Fruit fly (Drosophila melanogaster) whole organism, prepupa: ENCODE data around the gene CG13842.

Experiments used
- CG10669 ChIP-seq: fragments of 200-800 bp; sonication (Bioruptor generic); optimal IDR thresholded peaks from 3 replicates; lab custom pipeline; 2018; ENCODE audit warnings: missing biosample characterization, mild to moderate bottlenecking, missing genetic modification characterization, moderate library complexity
- CG11294 ChIP-seq: fragments of 200-800 bp; sonication (Bioruptor generic); IDR thresholded peaks from 2 replicates; pipeline ENCODE4 v1.3.6; 2022; ENCODE audit warnings: missing biosample characterization, missing genetic modification characterization
- CG16779 ChIP-seq: fragments of 200-800 bp; sonication (Bioruptor generic); optimal IDR thresholded peaks from 3 replicates; lab custom pipeline; 2017; ENCODE audit warnings: missing biosample characterization, mild to moderate bottlenecking, missing genetic modification characterization
- CG3032 ChIP-seq: fragments of 200-800 bp; optimal IDR thresholded peaks from 2 replicates; lab custom pipeline; 2019; ENCODE audit warnings: missing biosample characterization, mild to moderate bottlenecking, missing genetic modification characterization, moderate library complexity
- CG31627 ChIP-seq: fragments of 200-800 bp; sonication (Bioruptor generic); optimal IDR thresholded peaks from 3 replicates; lab custom pipeline; 2016; ENCODE audit warnings: missing biosample characterization, missing genetic modification characterization
- CG3919 ChIP-seq: fragments of 200-800 bp; sonication (Bioruptor generic); optimal IDR thresholded peaks from 3 replicates; lab custom pipeline; 2016; ENCODE audit warnings: missing biosample characterization, missing genetic modification characterization
- CG4318 ChIP-seq: fragments of 200-800 bp; sonication (Bioruptor generic); optimal IDR thresholded peaks from 3 replicates; lab custom pipeline; 2017; ENCODE audit warnings: missing biosample characterization, mild to moderate bottlenecking, missing genetic modification characterization
- CG6808 ChIP-seq: fragments of 200-800 bp; sonication (Bioruptor generic); optimal IDR thresholded peaks from 3 replicates; lab custom pipeline; 2017; ENCODE audit warnings: missing biosample characterization, missing genetic modification characterization, mild to moderate bottlenecking, moderate library complexity, missing genetic modification reagents
- CG6854 ChIP-seq: fragments of 200-800 bp; sonication (Bioruptor generic); optimal IDR thresholded peaks from 2 replicates; lab custom pipeline; 2017; ENCODE audit warnings: missing biosample characterization, mild to moderate bottlenecking, missing genetic modification characterization
- CG7368 ChIP-seq: fragments of 200-800 bp; sonication (Bioruptor generic); optimal IDR thresholded peaks from 3 replicates; lab custom pipeline; 2016; ENCODE audit warnings: missing biosample characterization, missing genetic modification characterization
- CG8119 ChIP-seq: fragments of 200-800 bp; sonication (Bioruptor generic); IDR thresholded peaks from 3 replicates; pipeline ENCODE4 v1.3.6; 2022; ENCODE audit warnings: missing biosample characterization, missing genetic modification characterization
- CG8319 ChIP-seq: fragments of 200-800 bp; sonication (Bioruptor generic); optimal IDR thresholded peaks from 3 replicates; lab custom pipeline; 2016; ENCODE audit warnings: missing biosample characterization, missing genetic modification characterization
- Eip75B ChIP-seq: fragments of 200-800 bp; sonication (Bioruptor generic); optimal IDR thresholded peaks from 3 replicates; lab custom pipeline; 2016; ENCODE audit warnings: missing biosample characterization, missing genetic modification characterization
- Eip78C ChIP-seq: fragments of 200-800 bp; sonication (Bioruptor generic); peaks from one replicate; lab custom pipeline; 2016; ENCODE audit warnings: missing biosample characterization, missing genetic modification characterization
- Eip93F ChIP-seq: fragments of 200-800 bp; sonication (Bioruptor generic); optimal IDR thresholded peaks from 2 replicates; lab custom pipeline; 2016; ENCODE audit warnings: missing biosample characterization, mild to moderate bottlenecking, missing genetic modification characterization
- Hr39 ChIP-seq: fragments of 200-800 bp; sonication (Bioruptor generic); optimal IDR thresholded peaks from 2 replicates; lab custom pipeline; 2016; ENCODE audit warnings: missing biosample characterization, missing genetic modification characterization
- Hr4 ChIP-seq: fragments of 200-800 bp; sonication (Bioruptor generic); optimal IDR thresholded peaks from 3 replicates; lab custom pipeline; 2016; ENCODE audit warnings: missing biosample characterization, missing genetic modification characterization
- Lpt ChIP-seq: fragments of 200-800 bp; sonication (Bioruptor generic); optimal IDR thresholded peaks from 3 replicates; lab custom pipeline; 2016; ENCODE audit warnings: missing biosample characterization, missing genetic modification characterization
- Met ChIP-seq: fragments of 200-800 bp; sonication (Bioruptor generic); optimal IDR thresholded peaks from 3 replicates; lab custom pipeline; 2016; ENCODE audit warnings: missing biosample characterization, missing genetic modification characterization
- OdsH ChIP-seq: fragments of 200-800 bp; sonication (Bioruptor generic); optimal IDR thresholded peaks from 3 replicates; lab custom pipeline; 2016; ENCODE audit warnings: missing biosample characterization, missing genetic modification characterization
- Smox ChIP-seq: fragments of 200-800 bp; sonication (Bioruptor generic); optimal IDR thresholded peaks from 3 replicates; lab custom pipeline; 2016; ENCODE audit warnings: missing biosample characterization, missing genetic modification characterization
- Sox14 ChIP-seq: fragments of 200-800 bp; sonication (Bioruptor generic); optimal IDR thresholded peaks from 3 replicates; lab custom pipeline; 2016; ENCODE audit warnings: missing biosample characterization, missing genetic modification characterization
- achi ChIP-seq: fragments of 200-800 bp; sonication (Bioruptor generic); optimal IDR thresholded peaks from 3 replicates; lab custom pipeline; 2016; ENCODE audit warnings: missing biosample characterization, missing genetic modification characterization
- cyc ChIP-seq: fragments of 200-800 bp; sonication (Bioruptor generic); optimal IDR thresholded peaks from 3 replicates; lab custom pipeline; 2016; ENCODE audit warnings: missing biosample characterization, missing genetic modification characterization
- dac ChIP-seq: fragments of 200-800 bp; sonication (Bioruptor generic); optimal IDR thresholded peaks from 2 replicates; lab custom pipeline; 2017; ENCODE audit warnings: missing biosample characterization, mild to moderate bottlenecking, missing genetic modification characterization
- eg ChIP-seq: fragments of 200-800 bp; sonication (Bioruptor generic); IDR thresholded peaks from 3 replicates; pipeline ENCODE4 v1.3.6; 2022; ENCODE audit warnings: missing biosample characterization, missing genetic modification characterization
- fd85E ChIP-seq: fragments of 200-800 bp; sonication (Bioruptor generic); optimal IDR thresholded peaks from 3 replicates; lab custom pipeline; 2016; ENCODE audit warnings: missing biosample characterization, missing genetic modification characterization
- fkh ChIP-seq: fragments of 200-800 bp; sonication (Bioruptor generic); optimal IDR thresholded peaks from 3 replicates; lab custom pipeline; 2017; ENCODE audit warnings: missing biosample characterization, mild to moderate bottlenecking, missing genetic modification characterization, moderate library complexity
- lz ChIP-seq: fragments of 200-800 bp; sonication (Bioruptor generic); optimal IDR thresholded peaks from 3 replicates; lab custom pipeline; 2016; ENCODE audit warnings: missing biosample characterization, missing genetic modification characterization
- net ChIP-seq: fragments of 200-800 bp; sonication (Bioruptor generic); optimal IDR thresholded peaks from 3 replicates; lab custom pipeline; 2016; ENCODE audit warnings: missing biosample characterization, missing genetic modification characterization
- salr ChIP-seq, 2 experiments: fragments of 200-800 bp; sonication (Bioruptor generic); optimal IDR thresholded peaks; 3 replicates each; lab custom pipeline; 2016 to 2018; ENCODE audit warnings: missing biosample characterization in 2 of 2, missing genetic modification characterization in 2 of 2, mild to moderate bottlenecking in 1 of 2
- spab ChIP-seq: fragments of 200-800 bp; sonication (Bioruptor generic); optimal IDR thresholded peaks from 2 replicates; lab custom pipeline; 2017; ENCODE audit warnings: missing biosample characterization, mild to moderate bottlenecking, missing genetic modification characterization, missing genetic modification reagents
- ss ChIP-seq, 2 experiments: fragments of 200-800 bp; sonication (Bioruptor generic); optimal IDR thresholded peaks; 2 replicates in 1 of 2; 3 replicates in 1 of 2; lab custom pipeline; 2017 to 2018; ENCODE audit warnings: mild to moderate bottlenecking in 2 of 2, missing biosample characterization in 2 of 2, missing genetic modification characterization in 2 of 2, moderate library complexity in 1 of 2
- svp ChIP-seq: fragments of 200-800 bp; sonication (Bioruptor generic); peaks from one replicate; lab custom pipeline; 2016; ENCODE audit warnings: missing biosample characterization, missing genetic modification characterization
- vri ChIP-seq: fragments of 200-800 bp; sonication (Bioruptor generic); optimal IDR thresholded peaks from 3 replicates; lab custom pipeline; 2016; ENCODE audit warnings: missing biosample characterization, mild to moderate bottlenecking, missing genetic modification characterization

The CG13842 gene

dm6 chr3R:22684948-22685253 is 22.2 kb downstream of the CG13842 start:
- no peak for TF ChIP-seq CG8119
- no peak for TF ChIP-seq cyc (GFP tag; lab: Kevin White, UChicago)
- TF ChIP-seq CG4318: no peak
- TF ChIP-seq ss (GFP tag; optimal IDR thresholded peaks at IDR 0.05; lab: Kevin White, UChicago): no peak
- no peak for TF ChIP-seq net (GFP tag; lab: Kevin White, UChicago)
- TF ChIP-seq svp: no peak
- TF ChIP-seq CG11294 (GFP tag; lab: Robert Waterston, UW): no peak
- no peak for TF ChIP-seq Met (GFP tag; lab: Kevin White, UChicago)
- no peak for TF ChIP-seq fkh (GFP tag; lab: Kevin White, UChicago)
- no peak for TF ChIP-seq Eip93F
- no peak for TF ChIP-seq vri (GFP tag; lab: Kevin White, UChicago)
- no peak for TF ChIP-seq fd85E (GFP tag; lab: Kevin White, UChicago)
- no peak for TF ChIP-seq CG10669
- TF ChIP-seq OdsH (GFP tag; lab: Kevin White, UChicago): no peak

DNA sequence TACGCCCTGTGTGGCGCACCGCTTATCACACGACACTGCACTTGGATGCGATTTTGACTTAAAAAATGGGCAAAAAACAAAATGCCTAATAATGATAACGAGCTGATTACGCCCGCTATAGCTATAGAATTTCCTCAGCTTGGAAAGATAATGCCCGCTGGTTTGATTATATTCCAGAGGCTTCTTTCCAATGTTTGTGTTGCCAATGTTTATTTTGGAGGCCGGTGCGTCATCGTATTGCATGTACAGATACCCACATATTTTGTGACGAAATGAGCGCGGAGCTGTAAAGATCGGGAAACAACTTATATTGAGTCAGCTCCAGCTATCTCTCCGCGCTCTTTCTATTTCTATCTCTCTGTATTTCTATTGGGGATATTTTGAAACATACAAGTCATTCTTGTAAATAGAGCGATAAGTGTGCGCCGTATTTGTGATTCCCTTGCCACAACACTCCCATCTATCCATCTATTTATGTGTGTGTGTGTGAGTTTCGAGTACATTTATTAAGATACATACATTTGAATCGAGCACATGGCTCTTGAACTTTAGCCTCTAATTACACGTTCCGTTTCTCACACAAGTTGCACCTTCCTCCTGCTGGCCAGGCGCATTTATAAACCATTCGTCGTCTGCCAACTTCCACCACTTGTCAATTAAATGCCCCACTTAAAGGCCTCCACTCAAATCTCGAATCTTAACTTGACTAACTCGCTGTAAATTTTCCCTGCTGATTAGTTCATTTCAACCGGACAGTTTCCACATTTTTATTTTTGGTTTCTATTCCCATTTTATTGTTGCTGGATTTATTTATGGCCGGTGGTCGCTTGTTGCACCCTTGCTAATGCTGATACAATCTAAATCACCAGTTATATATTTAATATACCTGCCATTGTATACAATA is 22.8 kb downstream of the CG13842 start:
- TF ChIP-seq vri (GFP tag; lab: Kevin White, UChicago): peak; percentile 73
- TF ChIP-seq eg (GFP tag; lab: Robert Waterston, UW): no peak
- TF ChIP-seq ss (GFP tag; optimal IDR thresholded peaks at IDR 0.05; lab: Kevin White, UChicago): peak in 1 of 2 experiments; percentile 43
- no peak for TF ChIP-seq CG8319 (GFP tag; lab: Kevin White, UChicago)
- TF ChIP-seq Eip75B (GFP tag; lab: Kevin White, UChicago): no peak
- no peak for TF ChIP-seq dac (GFP tag; lab: Kevin White, UChicago)
- TF ChIP-seq CG6808 (GFP tag; lab: Kevin White, UChicago): no peak
- no peak for TF ChIP-seq salr (GFP tag; optimal IDR thresholded peaks at IDR 0.05; lab: Kevin White, UChicago)
- no peak for TF ChIP-seq Smox (GFP tag; lab: Kevin White, UChicago)
- peak; percentile 80 for TF ChIP-seq fkh (GFP tag; lab: Kevin White, UChicago)
- TF ChIP-seq lz (GFP tag; lab: Kevin White, UChicago): no peak
- no peak for TF ChIP-seq CG4318
- no peak for TF ChIP-seq achi
- TF ChIP-seq CG16779 (tag; lab: Kevin White, UChicago): no peak
- TF ChIP-seq CG31627 (GFP tag; lab: Kevin White, UChicago): no peak
- peak; percentile 58 for TF ChIP-seq Eip93F
- TF ChIP-seq Met (GFP tag; lab: Kevin White, UChicago): no peak
- no peak for TF ChIP-seq OdsH (GFP tag; lab: Kevin White, UChicago)
- no peak for TF ChIP-seq Hr39 (GFP tag; lab: Kevin White, UChicago)
- no peak for TF ChIP-seq spab (GFP tag; lab: Kevin White, UChicago)
- no peak for TF ChIP-seq CG3919 (GFP tag; lab: Kevin White, UChicago)
- TF ChIP-seq Hr4 (GFP tag; lab: Kevin White, UChicago): no peak
- TF ChIP-seq CG3032 (tag; lab: Kevin White, UChicago): no peak
- peak; percentile 51 for TF ChIP-seq Eip78C
- peak; percentile 47 for TF ChIP-seq CG6854 (GFP tag; lab: Kevin White, UChicago)
- TF ChIP-seq svp: peak; percentile 59
- TF ChIP-seq Lpt (GFP tag; lab: Kevin White, UChicago): no peak

- TF ChIP-seq CG7368 (GFP tag; lab: Kevin White, UChicago): no peak
- peak; percentile 54 for TF ChIP-seq Eip78C
- TF ChIP-seq ss (GFP tag; optimal IDR thresholded peaks at IDR 0.05; lab: Kevin White, UChicago): peak in 1 of 2 experiments; percentile 13
- no peak for TF ChIP-seq Sox14 (GFP tag; lab: Kevin White, UChicago)
Observed at dm6 chr3R:22675447-22675846, 31.6 kb downstream of the CG13842 start.
